Fruit fly (Drosophila melanogaster): ENCODE measurements around the gene Edem1.

Gene Edem1

dm6 chrX:1861620-1862184 is 46.9 kb downstream of the Edem1 start, which contains the start of gene deltaCOP (continued):
- no peak for TF ChIP-seq exex (tag; optimal IDR thresholded peaks at IDR 0.05)
- peak; percentile 89 for TF ChIP-seq CG9932 (GFP tag; IDR thresholded peaks at IDR 0.05)
- no peak for TF ChIP-seq CG12769 (tag; optimal IDR thresholded peaks at IDR 0.05)
- no peak for TF ChIP-seq cad (GFP tag; optimal IDR thresholded peaks at IDR 0.05)
- peak; percentile 83 for TF ChIP-seq eyg (GFP tag; optimal IDR thresholded peaks at IDR 0.05)
- peak; percentile 20; the same call in 1 of the 2 replicates for TF ChIP-seq crol (GFP tag; IDR thresholded peaks at IDR 0.05)
- TF ChIP-seq Oaz (GFP tag; IDR thresholded peaks at IDR 0.05), result peak; percentile 62
- no peak for TF ChIP-seq lov (optimal IDR thresholded peaks at IDR 0.05)
- TF ChIP-seq lov (GFP tag; IDR thresholded peaks at IDR 0.05), result 0 out of 3 replicates have a peak, but pooled peaks have one; percentile 46
- TF ChIP-seq CG6683 (GFP tag; optimal IDR thresholded peaks at IDR 0.05), result peak; percentile 41
- TF ChIP-seq Adf1 (GFP tag; IDR thresholded peaks at IDR 0.05), result peak; percentile 45
- no peak for TF ChIP-seq z (GFP tag; IDR thresholded peaks at IDR 0.05)
- peak; percentile 72 for TF ChIP-seq CG12236 (GFP tag; optimal IDR thresholded peaks at IDR 0.05)
- peak; percentile 75 for TF ChIP-seq wor (GFP tag; IDR thresholded peaks at IDR 0.05)
- TF ChIP-seq CG12659 (GFP tag; optimal IDR thresholded peaks at IDR 0.05), result peak; percentile 90
- TF ChIP-seq CG6254 (GFP tag; optimal IDR thresholded peaks at IDR 0.05), result peak; percentile 43
- TF ChIP-seq CG7745 (tag; optimal IDR thresholded peaks at IDR 0.05), result no peak
- peak; percentile 33 to 76 for TF ChIP-seq bsh (GFP tag; optimal IDR thresholded peaks at IDR 0.05)
- TF ChIP-seq CG31441 (GFP tag; IDR thresholded peaks at IDR 0.05), result no peak; the same call in 1 of the 2 replicates
- TF ChIP-seq schlank (tag; optimal IDR thresholded peaks at IDR 0.05), result peak; percentile 24
- peak; percentile 94 for TF ChIP-seq fu2 (GFP tag; optimal IDR thresholded peaks at IDR 0.05)
- TF ChIP-seq chif (GFP tag; optimal IDR thresholded peaks at IDR 0.05), result peak; percentile 84 to 89
- TF ChIP-seq CG14050 (GFP tag; IDR thresholded peaks at IDR 0.05), result peak; percentile 71
- peak; percentile 91 for TF ChIP-seq Ptx1 (GFP tag; IDR thresholded peaks at IDR 0.05)
- peak; percentile 40; the same call in 1 of the 3 replicates for TF ChIP-seq knrl (GFP tag; IDR thresholded peaks at IDR 0.05; ENCODE audit: partially characterized antibody)
- TF ChIP-seq Lim3 (GFP tag; IDR thresholded peaks at IDR 0.05), result no peak
- TF ChIP-seq phol (tag; optimal IDR thresholded peaks at IDR 0.05), result peak; percentile 84

- TF ChIP-seq HLH4C (GFP tag; IDR thresholded peaks at IDR 0.05; ENCODE audit: partially characterized antibody) (peak; percentile 28; the same call in 1 of the 3 replicates), Meics (GFP tag; optimal IDR thresholded peaks at IDR 0.05) (peak; percentile 54), CrebB (tag; optimal IDR thresholded peaks at IDR 0.05) (peak; percentile 5), Bdp1 (GFP tag; optimal IDR thresholded peaks at IDR 0.05) (no peak), CG16813 (GFP tag; IDR thresholded peaks at IDR 0.05; ENCODE audit: partially characterized antibody) (no peak), mld (GFP tag; IDR thresholded peaks at IDR 0.05; ENCODE audit: partially characterized antibody) (no peak), CG2875 (GFP tag; optimal IDR thresholded peaks at IDR 0.05) (no peak), HLH54F (GFP tag; optimal IDR thresholded peaks at IDR 0.05) (peak; percentile 32), Adf1 (GFP tag; IDR thresholded peaks at IDR 0.05) (no peak), CHES-1-like (GFP tag; optimal IDR thresholded peaks at IDR 0.05) (peak; percentile 29), CG4820 (GFP tag; optimal IDR thresholded peaks at IDR 0.05) (peak; percentile 9), vnd (GFP tag; IDR thresholded peaks at IDR 0.05; ENCODE audit: partially characterized antibody) (no peak), lmd (GFP tag; IDR thresholded peaks at IDR 0.05) (peak; percentile 50; the same call in 1 of the 2 replicates), B-H2 (GFP tag; optimal IDR thresholded peaks at IDR 0.05) (peak; percentile 1), Sox102F (GFP tag; optimal IDR thresholded peaks at IDR 0.05) (peak; percentile 27), CG6175 (GFP tag; IDR thresholded peaks at IDR 0.05) (0 out of 3 replicates have a peak, but pooled peaks have one; percentile 10), Tbp (GFP tag; optimal IDR thresholded peaks at IDR 0.05) (no peak), CG4617 (GFP tag; optimal IDR thresholded peaks at IDR 0.05; ENCODE audit: borderline replicate concordance) (peak; percentile 21), fd3F (GFP tag; optimal IDR thresholded peaks at IDR 0.05) (no peak), CG18476 (GFP tag; optimal IDR thresholded peaks at IDR 0.05) (no peak), NfI (GFP tag; optimal IDR thresholded peaks at IDR 0.05) (peak; percentile 32), CG8290 (GFP tag; optimal IDR thresholded peaks at IDR 0.05) (no peak), CG8290 (tag; optimal IDR thresholded peaks at IDR 0.05) (peak in 1 of 2 experiments; percentile 54), NC2β (GFP tag; optimal IDR thresholded peaks at IDR 0.05) (peak; percentile 1), Oli (tag; optimal IDR thresholded peaks at IDR 0.05) (no peak)
Observed at dm6 chrX:1858867-1859266, 49.8 kb downstream of the Edem1 start, which contains the start of gene Lamtor5. TSS of gene Lamtor5 (minus strand) at chrX:1858971.
